Worm (Caenorhabditis elegans) whole organism, L4/young adult: ENCODE measurements around the gene kmo-1.

Experiments
- W03F9.2 ChIP-seq: fragments of 150-350 bp; optimal IDR thresholded peaks from 2 replicates; lab custom pipeline; 2014; ENCODE audit warnings: missing biosample characterization, missing genetic modification characterization
- dao-5 ChIP-seq: sonication (generic microtip); optimal IDR thresholded peaks from 2 replicates; lab custom pipeline; 2016; ENCODE audit warnings: missing genotype, missing genetic modification characterization, moderate library complexity, missing compliant biosample characterization
- him-1 ChIP-seq: sonication (generic microtip); optimal IDR thresholded peaks from 2 replicates; lab custom pipeline; 2016; ENCODE audit warnings: missing genotype, missing genetic modification reagents, missing genetic modification characterization, missing compliant biosample characterization

ce11 chrV:12065369-12065768 is 5.0 kb downstream of the kmo-1 start, which contains the start of gene pqn-53:
- TF ChIP-seq W03F9.2 (tag; lab: Kevin White, UChicago): no peak
- TF ChIP-seq him-1 (tag; lab: Kevin White, UChicago): no peak
- no peak for TF ChIP-seq dao-5 (tag; lab: Kevin White, UChicago)
